Worm (Caenorhabditis elegans): ENCODE data around the gene fpn-1.2.

fpn-1.2 gene

DNA sequence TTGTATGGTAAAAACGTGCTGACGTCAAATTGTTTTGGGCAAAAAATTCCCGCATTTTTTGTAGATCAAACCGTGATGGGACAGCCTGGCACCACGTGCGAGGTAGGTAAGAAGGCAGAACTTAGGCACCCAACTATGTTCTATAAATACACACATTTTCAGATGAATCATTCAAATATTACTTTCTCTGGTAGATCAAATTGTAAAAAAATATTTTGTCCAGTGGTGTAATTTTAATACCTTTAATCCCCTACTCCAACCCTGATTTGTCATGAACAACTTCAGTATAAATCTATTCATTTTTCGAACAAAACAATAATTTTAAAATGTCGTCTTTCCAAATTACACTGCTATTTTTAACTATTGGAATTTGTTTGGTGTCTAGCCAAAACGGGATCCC, 30.0 kb upstream of the fpn-1.2 start, which contains the start of gene spig-7:
spig-7 (plus strand) TSS at position 301 of the 400 bp plus-strand sequence.
- TF ChIP-seq ceh-58 (GFP tag; IDR thresholded peaks at IDR 0.05), result no peak
- no peak for TF ChIP-seq ztf-22 (GFP tag; optimal IDR thresholded peaks at IDR 0.05)
- no peak for TF ChIP-seq sea-2 (GFP tag; IDR thresholded peaks at IDR 0.05)
- no peak for TF ChIP-seq ekl-4 (GFP tag; IDR thresholded peaks at IDR 0.05)
- TF ChIP-seq ama-1 (optimal IDR thresholded peaks at IDR 0.05), result no peak
- no peak for TF ChIP-seq ama-1 (GFP tag; optimal IDR thresholded peaks at IDR 0.05)
- TF ChIP-seq Y67H2A.10 (GFP tag; conservative IDR thresholded peaks at IDR 0.05), result no peak
- TF ChIP-seq rec-8 (tag; optimal IDR thresholded peaks at IDR 0.05), result no peak
- TF ChIP-seq F57C9.4 (tag; optimal IDR thresholded peaks at IDR 0.05), result no peak
- no peak for TF ChIP-seq zfh-2 (GFP tag; conservative IDR thresholded peaks at IDR 0.05)
- no peak for TF ChIP-seq unc-62 (GFP tag; optimal IDR thresholded peaks at IDR 0.05)
- TF ChIP-seq egl-18 (GFP tag; IDR thresholded peaks at IDR 0.05), result no peak
- no peak for TF ChIP-seq him-1 (tag; optimal IDR thresholded peaks at IDR 0.05)
- no peak for TF ChIP-seq F10E7.11 (tag; optimal IDR thresholded peaks at IDR 0.05)
- no peak for TF ChIP-seq nhr-90 (tag; optimal IDR thresholded peaks at IDR 0.05)
- TF ChIP-seq lsy-27 (tag; optimal IDR thresholded peaks at IDR 0.05; ENCODE audit: borderline replicate concordance, insufficient read depth), result no peak

- TF ChIP-seq chd-7 (tag; optimal IDR thresholded peaks at IDR 0.05) (no peak), lsl-1 (GFP tag; optimal IDR thresholded peaks at IDR 0.05) (no peak), hlh-12 (tag; optimal IDR thresholded peaks at IDR 0.05) (no peak)
These were observed 27.0 kb upstream of the fpn-1.2 start, which contains the start of gene C38C3.6 for ce11 chrV:1491510-1491909. TSS of gene C38C3.6 (minus strand) at chrV:1491610.

DNA sequence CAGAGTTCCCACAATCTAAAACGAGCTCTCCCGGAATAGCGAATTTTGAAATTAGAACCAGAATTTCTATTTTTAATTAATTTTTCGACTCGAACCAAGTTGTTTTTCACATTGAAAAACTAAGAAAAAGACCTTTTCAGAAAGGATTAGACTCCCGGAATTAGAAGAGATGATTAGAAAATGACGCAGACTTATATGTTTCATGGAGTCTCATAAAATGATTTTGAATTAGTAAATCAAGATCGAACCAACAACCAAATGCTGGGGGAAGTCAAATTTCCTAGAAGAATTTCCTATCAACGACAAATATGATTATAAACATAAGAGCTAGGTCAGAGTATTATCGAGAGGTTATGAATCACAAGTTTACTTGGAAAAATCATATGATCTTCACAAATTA, 24.1 kb upstream of the fpn-1.2 start:
- TF ChIP-seq F57C9.4 (tag; optimal IDR thresholded peaks at IDR 0.05) (no peak), Y95B8A.8 (GFP tag; IDR thresholded peaks at IDR 0.05) (no peak), unc-130 (GFP tag; optimal IDR thresholded peaks at IDR 0.05) (no peak), mes-4 (tag; optimal IDR thresholded peaks at IDR 0.05) (no peak), pha-4 (tag; optimal IDR thresholded peaks at IDR 0.05) (no peak), F52B5.7 (tag; optimal IDR thresholded peaks at IDR 0.05) (no peak), ztf-22 (GFP tag; optimal IDR thresholded peaks at IDR 0.05) (no peak), Y67H2A.10 (GFP tag; conservative IDR thresholded peaks at IDR 0.05) (no peak)

DNA sequence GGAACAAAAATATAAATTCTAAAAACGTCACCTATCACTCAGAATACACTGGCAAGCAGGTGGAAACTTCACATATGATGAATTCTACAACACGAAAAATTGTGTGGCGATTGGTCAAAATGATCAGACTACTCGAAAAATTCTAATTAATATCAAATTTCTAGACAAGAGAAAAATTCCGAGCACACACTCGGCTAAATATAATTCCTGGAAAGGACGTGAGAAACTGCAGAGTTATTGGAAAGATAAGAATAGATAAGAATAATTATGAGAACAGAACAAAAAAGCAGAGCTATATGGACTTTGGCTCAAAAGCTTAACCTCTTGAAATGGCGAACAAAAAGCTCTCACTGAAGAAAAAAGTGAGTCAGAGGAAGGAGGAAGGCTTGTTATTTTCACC, 22.8 kb upstream of the fpn-1.2 start:
- TF ChIP-seq ccch-3 (GFP tag; optimal IDR thresholded peaks at IDR 0.05), result no peak
- no peak for TF ChIP-seq ekl-4 (GFP tag; IDR thresholded peaks at IDR 0.05)
- TF ChIP-seq F55B11.4 (tag; optimal IDR thresholded peaks at IDR 0.05; ENCODE audit: borderline replicate concordance, insufficient read depth), result no peak
- TF ChIP-seq snpc-1.3 (tag; optimal IDR thresholded peaks at IDR 0.05; ENCODE audit: insufficient read depth), result no peak
- TF ChIP-seq ceh-40 (GFP tag; IDR thresholded peaks at IDR 0.05), result no peak
- no peak for TF ChIP-seq him-1 (tag; optimal IDR thresholded peaks at IDR 0.05)
- TF ChIP-seq sea-2 (GFP tag; IDR thresholded peaks at IDR 0.05), result no peak
- no peak for TF ChIP-seq ceh-79 (tag; optimal IDR thresholded peaks at IDR 0.05)
- no peak for TF ChIP-seq Y95B8A.8 (GFP tag; IDR thresholded peaks at IDR 0.05)
- TF ChIP-seq F22D6.2 (tag; optimal IDR thresholded peaks at IDR 0.05), result no peak
- TF ChIP-seq sdz-38 (tag; optimal IDR thresholded peaks at IDR 0.05), result no peak
- TF ChIP-seq ama-1 (optimal IDR thresholded peaks at IDR 0.05), result no peak
- TF ChIP-seq ama-1 (GFP tag; optimal IDR thresholded peaks at IDR 0.05), result no peak
- no peak for TF ChIP-seq nfyb-1 (GFP tag; IDR thresholded peaks at IDR 0.05)
- TF ChIP-seq tbx-9 (tag; optimal IDR thresholded peaks at IDR 0.05; ENCODE audit: borderline replicate concordance), result no peak
- TF ChIP-seq dpl-1 (GFP tag; optimal IDR thresholded peaks at IDR 0.05), result no peak
- TF ChIP-seq C06A6.2 (GFP tag; conservative IDR thresholded peaks at IDR 0.05), result no peak
